Worm (Caenorhabditis elegans): ENCODE results near the gene nhr-242.

nhr-242 gene

DNA sequence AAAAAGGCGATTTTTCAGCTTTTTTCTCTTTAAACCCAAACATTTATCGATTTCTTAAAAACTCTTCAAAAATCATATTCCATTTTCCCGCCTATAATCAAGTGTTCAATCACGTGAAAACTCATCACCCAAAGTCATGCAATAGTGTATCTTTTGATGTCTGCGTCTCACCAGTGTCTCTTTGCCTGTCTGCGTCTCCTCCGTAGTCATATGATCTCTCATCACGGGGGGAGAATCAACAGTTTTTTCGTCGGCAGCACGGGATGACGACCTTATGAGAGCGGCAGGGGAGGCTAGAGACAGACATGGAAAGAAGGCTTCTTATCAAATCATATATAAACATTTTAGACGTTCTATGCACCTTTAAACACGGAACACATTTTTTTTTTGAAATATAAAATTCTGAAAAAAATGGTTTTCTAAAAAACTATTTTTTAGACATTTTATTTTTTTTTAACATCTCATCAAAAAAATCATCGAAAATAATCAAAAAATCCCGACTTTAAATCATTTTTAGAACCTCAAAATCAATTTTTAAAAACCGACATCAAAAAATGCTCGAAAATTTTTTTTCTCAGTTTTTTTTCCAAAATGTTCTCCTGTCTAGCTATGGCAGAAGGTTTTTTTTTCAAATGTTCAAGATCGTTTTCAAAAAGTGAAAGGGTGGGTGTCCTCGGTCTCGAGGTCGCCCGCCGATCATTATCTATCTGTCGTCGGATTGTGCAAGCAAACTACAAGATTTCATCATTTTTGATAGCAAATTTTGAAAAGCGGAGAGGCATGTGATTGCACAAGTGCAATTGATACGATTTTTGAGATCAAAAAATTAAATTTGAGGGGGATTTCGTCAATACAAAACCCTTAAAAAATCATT, 20.8 kb upstream of the nhr-242 start (continued):
- TF ChIP-seq vab-7 (GFP tag; IDR thresholded peaks at IDR 0.05) (peak; percentile 24), daf-16 (GFP tag; optimal IDR thresholded peaks at IDR 0.05) (peak; percentile 59 to 90), daf-16 (tag; optimal IDR thresholded peaks at IDR 0.05) (peak; percentile 97), nhr-11 (tag; optimal IDR thresholded peaks at IDR 0.05) (peak; percentile 98), ceh-44 (GFP tag; IDR thresholded peaks at IDR 0.05) (0 out of 2 replicates have a peak, but pooled peaks have one; percentile 37), mxl-3 (GFP tag; optimal IDR thresholded peaks at IDR 0.05) (peak; percentile 84), R02D3.7 (tag; optimal IDR thresholded peaks at IDR 0.05) (no peak), nhr-77 (tag; optimal IDR thresholded peaks at IDR 0.05) (peak; percentile 98), tra-1 (GFP tag; IDR thresholded peaks at IDR 0.05) (peak; percentile 99), madf-5 (GFP tag; IDR thresholded peaks at IDR 0.05) (peak; percentile 47 to 54; a peak in 1 of 4 replicates), ama-1 (optimal IDR thresholded peaks at IDR 0.05) (peak; percentile 86), nhr-237 (tag; optimal IDR thresholded peaks at IDR 0.05) (no peak), lin-15B (tag; optimal IDR thresholded peaks at IDR 0.05) (no peak), mdt-29 (GFP tag; IDR thresholded peaks at IDR 0.05) (peak; percentile 99), daf-8 (GFP tag; IDR thresholded peaks at IDR 0.05) (no peak), ces-1 (GFP tag; optimal IDR thresholded peaks at IDR 0.05) (no peak), sdz-12 (GFP tag; optimal IDR thresholded peaks at IDR 0.05) (peak; percentile 81), nhr-102 (tag; optimal IDR thresholded peaks at IDR 0.05) (peak; percentile 96), lin-29 (GFP tag; IDR thresholded peaks at IDR 0.05) (peak; percentile 88), skn-1 (tag; optimal IDR thresholded peaks at IDR 0.05) (peak; percentile 91), zip-11 (GFP tag; IDR thresholded peaks at IDR 0.05) (no peak), snpc-4 (tag; optimal IDR thresholded peaks at IDR 0.05) (peak; percentile 41), arid-1 (GFP tag; conservative IDR thresholded peaks at IDR 0.05) (peak; percentile 87), lin-39 (tag; optimal IDR thresholded peaks at IDR 0.05) (no peak), nhr-10 (tag; optimal IDR thresholded peaks at IDR 0.05) (peak; percentile 91), ceh-20 (GFP tag; IDR thresholded peaks at IDR 0.05) (peak; percentile 99), spr-3 (GFP tag; optimal IDR thresholded peaks at IDR 0.05) (peak; percentile 75), lin-38 (GFP tag; IDR thresholded peaks at IDR 0.05) (peak; percentile 84), ceh-28 (tag; optimal IDR thresholded peaks at IDR 0.05) (peak; percentile 9), lir-3 (tag; optimal IDR thresholded peaks at IDR 0.05) (no peak), egl-43 (GFP tag; IDR thresholded peaks at IDR 0.05) (peak; percentile 82), aha-1 (tag) (peak; percentile 97), Y75B8A.6 (GFP tag; IDR thresholded peaks at IDR 0.05) (peak; percentile 98), set-16 (GFP tag; IDR thresholded peaks at IDR 0.05) (peak; percentile 86), mxl-2 (GFP tag; conservative IDR thresholded peaks at IDR 0.05) (peak; percentile 96), dve-1 (tag; optimal IDR thresholded peaks at IDR 0.05; ENCODE audit: insufficient read depth) (peak; percentile 100), dmd-9 (GFP tag; IDR thresholded peaks at IDR 0.05) (peak; percentile 83), duxl-1 (tag; optimal IDR thresholded peaks at IDR 0.05; ENCODE audit: poor library complexity) (peak; percentile 90), mep-1 (tag; optimal IDR thresholded peaks at IDR 0.05) (peak; percentile 97), ctbp-1 (GFP tag; IDR thresholded peaks at IDR 0.05) (peak; percentile 92), hlh-11 (tag; optimal IDR thresholded peaks at IDR 0.05) (peak; percentile 100), unc-130 (GFP tag; optimal IDR thresholded peaks at IDR 0.05) (no peak), lin-1 (GFP tag; IDR thresholded peaks at IDR 0.05) (peak; percentile 95), ceh-62 (tag; optimal IDR thresholded peaks at IDR 0.05) (no peak), nhr-48 (tag; optimal IDR thresholded peaks at IDR 0.05) (peak; percentile 96), nhr-28 (tag; optimal IDR thresholded peaks at IDR 0.05) (peak; percentile 99), lim-7 (GFP tag; IDR thresholded peaks at IDR 0.05) (peak; percentile 60; the same call in 1 of the 2 replicates), rbr-2 (tag; optimal IDR thresholded peaks at IDR 0.05) (peak; percentile 86), nhr-111 (GFP tag; optimal IDR thresholded peaks at IDR 0.05) (no peak), ZK337.2 (GFP tag; IDR thresholded peaks at IDR 0.05) (peak; percentile 65; the same call in 1 of the 2 replicates)

Data from whole organism, L4 larva.